Worm (Caenorhabditis elegans): ENCODE results near the gene lgg-2.

lgg-2 gene

DNA sequence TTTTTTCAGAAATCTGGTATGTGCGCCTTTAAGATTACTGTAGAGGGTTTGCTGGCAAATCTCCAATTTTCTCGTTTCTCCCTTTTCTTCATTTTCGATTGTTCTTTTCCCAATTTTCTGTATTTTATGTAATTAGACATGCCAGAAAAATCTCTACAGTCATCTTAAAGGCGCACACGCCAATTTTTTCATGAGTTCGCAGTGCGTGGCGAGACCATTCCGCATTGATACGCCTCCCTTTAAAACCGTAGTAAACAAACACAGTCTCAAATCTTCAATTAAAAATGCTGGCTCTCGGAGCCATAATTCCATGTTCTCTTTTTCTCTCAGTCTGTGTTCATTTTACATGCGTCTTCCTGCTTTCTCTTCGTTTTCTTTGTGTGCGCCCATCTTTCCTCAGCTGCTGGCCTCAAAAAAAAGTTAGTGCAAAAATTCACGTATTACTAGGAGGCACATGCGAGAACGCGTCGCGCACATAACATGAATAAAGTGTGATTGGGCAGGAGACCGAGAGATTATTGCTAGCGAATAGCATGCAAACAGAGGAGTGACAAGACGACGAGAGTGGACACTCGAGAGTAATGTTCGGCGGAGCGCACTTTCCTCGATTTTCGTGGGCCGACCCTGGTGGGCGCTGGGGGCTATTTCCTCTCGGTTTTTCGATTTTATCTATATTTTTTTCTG, 16.7 kb downstream of the lgg-2 start (continued):
- TF ChIP-seq dox-1 (GFP tag; IDR thresholded peaks at IDR 0.05) (peak; percentile 84), sea-2 (GFP tag; IDR thresholded peaks at IDR 0.05) (no peak), tbp1 (GFP tag; optimal IDR thresholded peaks at IDR 0.05) (peak; percentile 38), zfh-2 (GFP tag; conservative IDR thresholded peaks at IDR 0.05) (peak; percentile 85), snpc-1.3 (tag; optimal IDR thresholded peaks at IDR 0.05; ENCODE audit: insufficient read depth) (no peak), mxl-1 (tag; optimal IDR thresholded peaks at IDR 0.05) (no peak), pha-4 (tag; optimal IDR thresholded peaks at IDR 0.05) (no peak), hmg-1.2 (GFP tag; IDR thresholded peaks at IDR 0.05) (peak; percentile 91), somi-1 (GFP tag; optimal IDR thresholded peaks at IDR 0.05) (peak; percentile 38), Y53G8AR.9 (GFP tag; conservative IDR thresholded peaks at IDR 0.05) (no peak), ccch-3 (GFP tag; optimal IDR thresholded peaks at IDR 0.05) (no peak), pbrm-1 (GFP tag; IDR thresholded peaks at IDR 0.05) (0 out of 2 replicates have a peak, but pooled peaks have one; percentile 32), K12H6.12 (tag; optimal IDR thresholded peaks at IDR 0.05) (peak; percentile 77), lin-54 (GFP tag; optimal IDR thresholded peaks at IDR 0.05) (peak; percentile 46), nhr-80 (tag; optimal IDR thresholded peaks at IDR 0.05) (peak; percentile 83), atf-7 (tag; optimal IDR thresholded peaks at IDR 0.05) (no peak), him-1 (tag; optimal IDR thresholded peaks at IDR 0.05) (peak; percentile 19), madf-10 (tag; optimal IDR thresholded peaks at IDR 0.05) (peak; percentile 44), Y53F4B.3 (GFP tag; IDR thresholded peaks at IDR 0.05) (no peak)

- no peak for TF ChIP-seq egl-44 (GFP tag; IDR thresholded peaks at IDR 0.05)
- no peak for TF ChIP-seq lag-1 (GFP tag; IDR thresholded peaks at IDR 0.05)
- TF ChIP-seq rec-8 (tag; optimal IDR thresholded peaks at IDR 0.05), result no peak
- no peak for TF ChIP-seq snpc-4 (GFP tag; optimal IDR thresholded peaks at IDR 0.05)
- no peak for TF ChIP-seq snpc-4 (tag; optimal IDR thresholded peaks at IDR 0.05)
- TF ChIP-seq bed-1 (GFP tag; IDR thresholded peaks at IDR 0.05), result no peak
- TF ChIP-seq nhr-120 (GFP tag; IDR thresholded peaks at IDR 0.05), result no peak
Measured at ce11 chrIV:10916134-10916533, 19.6 kb downstream of the lgg-2 start.

DNA sequence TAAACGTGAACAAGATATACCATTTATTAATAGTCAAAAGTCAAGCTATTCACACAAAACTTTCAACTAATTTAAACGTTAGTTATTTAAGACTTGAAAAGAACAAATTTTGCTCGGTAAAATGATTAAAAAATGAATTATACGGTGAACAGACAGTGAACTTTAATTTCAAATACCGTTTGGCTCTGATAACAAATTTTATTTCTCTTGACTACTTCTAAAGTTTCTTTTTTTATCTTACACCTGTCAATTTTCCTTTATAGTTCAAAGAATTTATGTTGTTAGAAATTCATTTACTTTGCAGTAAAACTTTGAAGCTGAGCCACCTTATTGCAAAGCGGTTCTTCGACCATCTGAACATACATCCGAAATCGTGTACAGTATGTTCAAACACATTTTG, 20.3 kb downstream of the lgg-2 start, which contains the start of gene ZK593.3:
TSS of gene ZK593.3 (plus strand) at position 301 of the 400 bp plus-strand sequence.
- TF ChIP-seq lin-40 (tag; optimal IDR thresholded peaks at IDR 0.05), result no peak
- no peak for TF ChIP-seq rpc-1 (optimal IDR thresholded peaks at IDR 0.05)
- TF ChIP-seq rpc-1 (tag; optimal IDR thresholded peaks at IDR 0.05), result no peak
- TF ChIP-seq nhr-80 (tag; optimal IDR thresholded peaks at IDR 0.05), result peak; percentile 4
- no peak for TF ChIP-seq snpc-1.1 (tag; optimal IDR thresholded peaks at IDR 0.05; ENCODE audit: insufficient read depth)

DNA sequence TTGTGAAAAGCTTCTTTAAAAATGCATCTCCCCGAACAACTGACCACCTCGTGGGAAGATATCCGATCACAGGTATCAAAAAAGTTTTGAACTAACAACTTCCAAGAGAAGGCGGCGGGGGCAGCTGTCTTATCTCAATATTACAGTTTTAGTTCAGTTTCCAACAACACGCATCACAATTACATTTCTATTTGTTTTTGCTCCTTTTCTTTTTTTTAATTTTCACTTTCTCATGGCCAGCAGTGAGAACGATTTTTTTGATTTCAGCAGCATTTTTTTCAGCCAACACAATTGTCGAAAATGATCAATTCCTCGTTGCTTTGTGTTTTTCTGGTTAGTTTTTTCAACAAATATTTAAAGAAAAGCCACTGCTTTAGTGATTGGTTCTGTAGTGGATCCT, 22.6 kb downstream of the lgg-2 start, which contains the start of gene ZK593.2:
TSS of gene ZK593.2 (plus strand) at position 301 of the 400 bp plus-strand sequence.
- TF ChIP-seq athp-1 (tag; optimal IDR thresholded peaks at IDR 0.05), result no peak
- TF ChIP-seq atf-7 (tag; optimal IDR thresholded peaks at IDR 0.05), result no peak
- TF ChIP-seq repo-1 (tag; optimal IDR thresholded peaks at IDR 0.05), result peak; percentile 59

DNA sequence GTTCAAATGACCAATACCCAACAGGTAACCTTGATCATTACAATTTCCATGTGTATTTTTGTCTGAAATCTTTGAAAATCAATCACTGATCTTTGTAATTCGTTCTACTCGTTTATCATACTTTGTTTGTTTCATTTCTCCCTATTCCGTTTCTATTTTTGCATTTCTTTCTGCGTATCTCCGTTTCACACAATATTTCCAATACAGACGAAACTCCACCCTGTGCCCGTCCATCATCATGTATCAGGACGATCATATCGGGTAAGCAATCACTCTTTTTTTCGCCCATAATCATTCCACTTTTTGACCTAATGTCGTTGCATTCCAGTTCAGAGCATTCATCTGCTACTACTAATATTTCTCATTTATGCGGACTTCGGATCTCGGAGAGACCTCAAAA, 26.0 kb downstream of the lgg-2 start, which contains the start of gene pyk-2:
TSS of gene pyk-2 (plus strand) at position 206 of the 400 bp plus-strand sequence.
- peak; percentile 91 for TF ChIP-seq nhr-80 (tag; optimal IDR thresholded peaks at IDR 0.05)
- peak; percentile 62 for TF ChIP-seq hmg-1.2 (GFP tag; IDR thresholded peaks at IDR 0.05)
- no peak for TF ChIP-seq egrh-3 (GFP tag; IDR thresholded peaks at IDR 0.05)
- no peak for TF ChIP-seq ccch-3 (GFP tag; optimal IDR thresholded peaks at IDR 0.05)
- no peak for TF ChIP-seq atf-7 (tag; optimal IDR thresholded peaks at IDR 0.05)
- TF ChIP-seq tbp1 (GFP tag; optimal IDR thresholded peaks at IDR 0.05), result no peak
- no peak for TF ChIP-seq zim-3 (tag; optimal IDR thresholded peaks at IDR 0.05)
- TF ChIP-seq snpc-1.3 (tag; optimal IDR thresholded peaks at IDR 0.05; ENCODE audit: insufficient read depth), result no peak

Data from whole organism, young adult.